Worm (Caenorhabditis elegans) whole organism, mixed stage, embryonic: Measurements from ENCODE around the gene F31D5.1.

Experiments used
- M03D4.4 ChIP-seq: sonication (generic microtip); optimal IDR thresholded peaks from 2 replicates; lab custom pipeline; 2017; ENCODE audit warnings: mild to moderate bottlenecking, missing genetic modification characterization, missing compliant biosample characterization
- bed-3 ChIP-seq: fragments of 200-800 bp; sonication (Bioruptor generic); optimal IDR thresholded peaks from 3 replicates; lab custom pipeline; 2018; ENCODE audit warnings: mild to moderate bottlenecking, missing genetic modification characterization, moderate library complexity, missing compliant biosample characterization
- blmp-1 ChIP-seq: fragments of 150-350 bp; optimal IDR thresholded peaks from 2 replicates; lab custom pipeline; 2014; ENCODE audit warnings: missing biosample characterization, missing genetic modification characterization
- ceh-39 ChIP-seq: fragments of 150-350 bp; optimal IDR thresholded peaks from 2 replicates; lab custom pipeline; 2014; ENCODE audit warnings: missing biosample characterization, missing genetic modification characterization
- ceh-83 ChIP-seq: fragments of 200-800 bp; sonication (Bioruptor generic); optimal IDR thresholded peaks from 2 replicates; lab custom pipeline; 2018; ENCODE audit warnings: mild to moderate bottlenecking, missing genetic modification characterization, missing compliant biosample characterization
- ces-1 ChIP-seq: fragments of 150-350 bp; optimal IDR thresholded peaks from 2 replicates; lab custom pipeline; 2014; ENCODE audit warnings: missing biosample characterization, missing genetic modification reagents, missing genetic modification characterization
- drap-1 ChIP-seq: fragments of 200-800 bp; sonication (Bioruptor generic); optimal IDR thresholded peaks from 3 replicates; lab custom pipeline; 2018; ENCODE audit warnings: mild to moderate bottlenecking, missing genetic modification characterization, missing compliant biosample characterization
- elt-1 ChIP-seq: sonication (generic microtip); optimal IDR thresholded peaks from 2 replicates; lab custom pipeline; 2017; ENCODE audit warnings: missing genetic modification characterization, mild to moderate bottlenecking, missing compliant biosample characterization, antibody characterized with exemption, moderate library complexity, borderline replicate concordance; ENCODE audit not compliant: insufficient read depth
- elt-3 ChIP-seq: fragments of 150-350 bp; optimal IDR thresholded peaks from 2 replicates; lab custom pipeline; 2014; ENCODE audit warnings: missing biosample characterization, missing genetic modification characterization
- flh-1 ChIP-seq: fragments of 200-800 bp; sonication (Bioruptor generic); optimal IDR thresholded peaks from 2 replicates; lab custom pipeline; 2018; ENCODE audit warnings: mild to moderate bottlenecking, missing genetic modification characterization, moderate library complexity, missing compliant biosample characterization
- ham-2 ChIP-seq: fragments of 200-800 bp; sonication (Bioruptor generic); optimal IDR thresholded peaks from 2 replicates; lab custom pipeline; 2018; ENCODE audit warnings: mild to moderate bottlenecking, missing genetic modification characterization, missing compliant biosample characterization
- hlh-1 ChIP-seq: fragments of 150-350 bp; optimal IDR thresholded peaks from 2 replicates; lab custom pipeline; 2014; ENCODE audit warnings: missing biosample characterization, missing genetic modification reagents, missing genetic modification characterization
- lin-13 ChIP-seq: fragments of 150-350 bp; optimal IDR thresholded peaks from 2 replicates; lab custom pipeline; 2014; ENCODE audit warnings: missing biosample characterization, missing genetic modification characterization
- lin-32 ChIP-seq: fragments of 200-800 bp; sonication (Bioruptor generic); optimal IDR thresholded peaks from 2 replicates; lab custom pipeline; 2018; ENCODE audit warnings: mild to moderate bottlenecking, missing genetic modification characterization, missing compliant biosample characterization
- lsy-2 ChIP-seq: fragments of 150-350 bp; optimal IDR thresholded peaks from 2 replicates; lab custom pipeline; 2014; ENCODE audit warnings: missing biosample characterization, missing genetic modification characterization
- mab-5 ChIP-seq: fragments of 150-350 bp; optimal IDR thresholded peaks from 2 replicates; lab custom pipeline; 2014; ENCODE audit warnings: missing biosample characterization, missing genetic modification characterization
- nhr-12 ChIP-seq: fragments of 150-350 bp; optimal IDR thresholded peaks from 2 replicates; lab custom pipeline; 2014; ENCODE audit warnings: missing biosample characterization, missing genetic modification characterization
- nhr-2 ChIP-seq: fragments of 150-350 bp; optimal IDR thresholded peaks from 2 replicates; lab custom pipeline; 2014; ENCODE audit warnings: missing biosample characterization, missing genetic modification characterization
- nhr-237 ChIP-seq: fragments of 150-350 bp; optimal IDR thresholded peaks from 2 replicates; lab custom pipeline; 2014; ENCODE audit warnings: missing biosample characterization, missing genetic modification characterization
- nhr-28 ChIP-seq: fragments of 150-350 bp; optimal IDR thresholded peaks from 2 replicates; lab custom pipeline; 2014; ENCODE audit warnings: missing biosample characterization, missing genetic modification characterization
- nhr-76 ChIP-seq: sonication (generic microtip); optimal IDR thresholded peaks from 2 replicates; lab custom pipeline; 2017; ENCODE audit warnings: missing biosample characterization, missing genetic modification characterization
- pha-4 ChIP-seq: fragments of 150-350 bp; optimal IDR thresholded peaks from 2 replicates; lab custom pipeline; 2018; ENCODE audit warnings: missing biosample characterization, missing genetic modification reagents, missing genetic modification characterization
- sem-2 ChIP-seq: fragments of 200-800 bp; sonication (Bioruptor generic); optimal IDR thresholded peaks from 2 replicates; lab custom pipeline; 2018; ENCODE audit warnings: mild to moderate bottlenecking, missing genetic modification characterization, missing compliant biosample characterization
- snpc-4 ChIP-seq: fragments of 150-350 bp; optimal IDR thresholded peaks from 2 replicates; lab custom pipeline; 2014; ENCODE audit warnings: missing biosample characterization, missing genetic modification characterization
- sptf-1 ChIP-seq: sonication (generic microtip); optimal IDR thresholded peaks from 2 replicates; lab custom pipeline; 2017; ENCODE audit warnings: mild to moderate bottlenecking, missing genetic modification characterization, moderate library complexity, missing compliant biosample characterization
- tbx-8 ChIP-seq: fragments of 200-800 bp; sonication (Bioruptor generic); optimal IDR thresholded peaks from 2 replicates; lab custom pipeline; 2018; ENCODE audit warnings: mild to moderate bottlenecking, missing genetic modification characterization, moderate library complexity, missing compliant biosample characterization
- unc-39 ChIP-seq: fragments of 150-350 bp; optimal IDR thresholded peaks from 2 replicates; lab custom pipeline; 2014; ENCODE audit warnings: missing biosample characterization, missing genetic modification characterization
- unc-62 ChIP-seq: fragments of 150-350 bp; optimal IDR thresholded peaks from 2 replicates; lab custom pipeline; 2014; ENCODE audit warnings: missing biosample characterization, missing genetic modification reagents, missing genetic modification characterization
- zip-8 ChIP-seq: fragments of 150-350 bp; optimal IDR thresholded peaks from 2 replicates; lab custom pipeline; 2014; ENCODE audit warnings: missing biosample characterization, missing genetic modification characterization
- ztf-11 ChIP-seq: fragments of 150-350 bp; optimal IDR thresholded peaks from 2 replicates; lab custom pipeline; 2014; ENCODE audit warnings: missing biosample characterization, missing genetic modification characterization

F31D5.1 gene

ce11 chrII:4219062-4219461 lies at the start of gene F31D5.1:
Gene F31D5.1 (plus strand): TSS chrII:4219362.
- TF ChIP-seq pha-4 (tag; lab: Kevin White, UChicago), result no peak
- TF ChIP-seq mab-5, result no peak
- TF ChIP-seq blmp-1 (tag; lab: Kevin White, UChicago), result no peak
- no peak for TF ChIP-seq unc-62 (GFP tag; lab: Kevin White, UChicago)
- TF ChIP-seq ham-2 (GFP tag; lab: Kevin White, UChicago), result no peak
- TF ChIP-seq unc-39, result no peak
- TF ChIP-seq lin-32 (GFP tag; lab: Kevin White, UChicago), result no peak
- TF ChIP-seq zip-8 (tag; lab: Kevin White, UChicago), result no peak
- no peak for TF ChIP-seq ztf-11 (tag; lab: Kevin White, UChicago)
- TF ChIP-seq sptf-1, result no peak
- TF ChIP-seq ces-1, result no peak
- no peak for TF ChIP-seq ceh-39
- TF ChIP-seq drap-1 (GFP tag; lab: Kevin White, UChicago), result no peak
- no peak for TF ChIP-seq tbx-8
- no peak for TF ChIP-seq nhr-76 (tag; lab: Kevin White, UChicago)
- no peak for TF ChIP-seq elt-3 (tag; lab: Kevin White, UChicago)
- no peak for TF ChIP-seq elt-1 (tag; lab: Kevin White, UChicago)
- no peak for TF ChIP-seq flh-1 (GFP tag; lab: Kevin White, UChicago)
- no peak for TF ChIP-seq nhr-237 (tag; lab: Kevin White, UChicago)

- TF ChIP-seq ztf-11 (tag; lab: Kevin White, UChicago) (no peak), lsy-2 (no peak), snpc-4 (tag; lab: Kevin White, UChicago) (no peak), lin-32 (GFP tag; lab: Kevin White, UChicago) (no peak), nhr-28 (tag; lab: Kevin White, UChicago) (no peak), pha-4 (tag; lab: Kevin White, UChicago) (no peak), zip-8 (tag; lab: Kevin White, UChicago) (no peak), ceh-83 (GFP tag; lab: Kevin White, UChicago) (no peak)
- TF ChIP-seq, all 35 proteins: peak for 0
These were observed 48.7 kb upstream of the F31D5.1 start, which contains the start of gene R03H10.5 for ce11 chrII:4170508-4170907. Gene R03H10.5 (minus strand): TSS chrII:4170608.

ce11 chrII:4173398-4173797 lies 45.8 kb upstream of the F31D5.1 start, which contains the start of gene R03H10.6:
Gene R03H10.6 (minus strand): TSS chrII:4173498.
- TF ChIP-seq ceh-39 (no peak), unc-39 (no peak), elt-3 (tag; lab: Kevin White, UChicago) (no peak), bed-3 (GFP tag; lab: Kevin White, UChicago) (no peak), nhr-76 (tag; lab: Kevin White, UChicago) (no peak), nhr-2 (tag; lab: Kevin White, UChicago) (no peak)

ce11 chrII:4173842-4174241 lies 45.3 kb upstream of the F31D5.1 start:
- TF ChIP-seq lin-13 (tag; lab: Kevin White, UChicago), result no peak
- TF ChIP-seq nhr-237 (tag; lab: Kevin White, UChicago), result no peak
- TF ChIP-seq ces-1, result no peak
- no peak for TF ChIP-seq blmp-1 (tag; lab: Kevin White, UChicago)
- no peak for TF ChIP-seq ceh-39
- no peak for TF ChIP-seq sptf-1
- no peak for TF ChIP-seq M03D4.4 (tag; lab: Kevin White, UChicago)
- TF ChIP-seq elt-1 (tag; lab: Kevin White, UChicago), result no peak
- TF ChIP-seq sem-2 (GFP tag; lab: Kevin White, UChicago), result no peak
- TF ChIP-seq unc-62 (GFP tag; lab: Kevin White, UChicago), result no peak
- no peak for TF ChIP-seq snpc-4 (tag; lab: Kevin White, UChicago)
- TF ChIP-seq drap-1 (GFP tag; lab: Kevin White, UChicago), result no peak
- TF ChIP-seq hlh-1, result no peak
- TF ChIP-seq zip-8 (tag; lab: Kevin White, UChicago), result no peak
- TF ChIP-seq tbx-8, result no peak
- TF ChIP-seq unc-39, result no peak
- no peak for TF ChIP-seq mab-5

- TF ChIP-seq nhr-12, result no peak
- TF ChIP-seq flh-1 (GFP tag; lab: Kevin White, UChicago), result no peak
- TF ChIP-seq lsy-2, result no peak
- TF ChIP-seq lin-13 (tag; lab: Kevin White, UChicago), result no peak
- TF ChIP-seq sem-2 (GFP tag; lab: Kevin White, UChicago), result no peak
- no peak for TF ChIP-seq ces-1
- TF ChIP-seq hlh-1, result no peak
- TF ChIP-seq nhr-28 (tag; lab: Kevin White, UChicago), result no peak
- no peak for TF ChIP-seq nhr-2 (tag; lab: Kevin White, UChicago)
- no peak for TF ChIP-seq blmp-1 (tag; lab: Kevin White, UChicago)
- no peak for TF ChIP-seq elt-1 (tag; lab: Kevin White, UChicago)
- no peak for TF ChIP-seq sptf-1
- no peak for TF ChIP-seq snpc-4 (tag; lab: Kevin White, UChicago)
These were observed 40.3 kb upstream of the F31D5.1 start, which contains the start of gene R03H10.7 for ce11 chrII:4178838-4179237. Gene R03H10.7 (minus strand): TSS chrII:4178938.
